Worm (Caenorhabditis elegans) whole organism, midembryonic: ENCODE data around the gene nhr-168.

Experiments used
- T22C8.4 ChIP-seq: fragments of 200-800 bp; sonication (Bioruptor generic); IDR thresholded peaks from 2 replicates; pipeline ENCODE4 v1.3.6; 2022; ENCODE audit warnings: missing genetic modification characterization, missing compliant biosample characterization
- cog-1 ChIP-seq: sonication (generic microtip); optimal IDR thresholded peaks from 2 replicates; lab custom pipeline; 2016; ENCODE audit warnings: missing genetic modification characterization, missing compliant biosample characterization
- flt-1 ChIP-seq: fragments of 200-800 bp; sonication (Bioruptor generic); IDR thresholded peaks from 2 replicates; pipeline ENCODE4 v1.3.6; 2022; ENCODE audit warnings: missing genetic modification characterization, missing compliant biosample characterization
- klf-2 ChIP-seq: fragments of 200-800 bp; sonication (Bioruptor generic); conservative IDR thresholded peaks from 2 replicates; pipeline ENCODE4 v1.3.6; 2022; ENCODE audit warnings: missing genetic modification reagents, missing genetic modification characterization, missing compliant biosample characterization
- med-1 ChIP-seq: sonication (generic microtip); optimal IDR thresholded peaks from 2 replicates; lab custom pipeline; 2017; ENCODE audit warnings: missing genetic modification characterization, mild to moderate bottlenecking, missing compliant biosample characterization, antibody characterized with exemption, missing genetic modification reagents; ENCODE audit not compliant: insufficient read depth
- ref-1 ChIP-seq: fragments of 200-800 bp; sonication (Bioruptor generic); conservative IDR thresholded peaks from 2 replicates; pipeline ENCODE4 v1.3.6; 2022; ENCODE audit warnings: missing genetic modification reagents, missing genetic modification characterization, missing compliant biosample characterization
- tab-1 ChIP-seq: fragments of 200-800 bp; sonication (Bioruptor generic); IDR thresholded peaks from 2 replicates; pipeline ENCODE4 v1.3.6; 2022; ENCODE audit warnings: missing genetic modification characterization, missing compliant biosample characterization
- ztf-23 ChIP-seq: fragments of 200-800 bp; sonication (Bioruptor generic); IDR thresholded peaks from 2 replicates; pipeline ENCODE4 v1.3.6; 2022; ENCODE audit warnings: missing genetic modification reagents, missing genetic modification characterization, missing compliant biosample characterization
- ztf-29 ChIP-seq: fragments of 200-800 bp; sonication (Bioruptor generic); IDR thresholded peaks from 2 replicates; pipeline ENCODE4 v1.3.6; 2022; ENCODE audit warnings: missing genetic modification reagents, missing genetic modification characterization, missing compliant biosample characterization

nhr-168 gene

ce11 chrV:13285284-13285683 is 48.4 kb downstream of the nhr-168 start:
- TF ChIP-seq tab-1 (no peak), T22C8.4 (no peak), ztf-23 (GFP tag; lab: Robert Waterston, UW) (no peak), ztf-29 (GFP tag; lab: Robert Waterston, UW) (no peak), cog-1 (tag; lab: Kevin White, UChicago) (no peak), med-1 (GFP tag; lab: Kevin White, UChicago) (no peak), flt-1 (GFP tag; lab: Robert Waterston, UW) (no peak), ref-1 (GFP tag; lab: Robert Waterston, UW) (no peak), klf-2 (GFP tag; lab: Robert Waterston, UW) (no peak)

- TF ChIP-seq med-1 (GFP tag; lab: Kevin White, UChicago) (no peak), cog-1 (tag; lab: Kevin White, UChicago) (no peak), klf-2 (GFP tag; lab: Robert Waterston, UW) (no peak), ztf-29 (GFP tag; lab: Robert Waterston, UW) (no peak), ztf-23 (GFP tag; lab: Robert Waterston, UW) (no peak), ref-1 (GFP tag; lab: Robert Waterston, UW) (no peak), T22C8.4 (no peak), flt-1 (GFP tag; lab: Robert Waterston, UW) (no peak), tab-1 (no peak)
Measured at ce11 chrV:13282958-13283357, 50.7 kb downstream of the nhr-168 start.
